Worm (Caenorhabditis elegans) whole organism, mixed stage, embryonic: ENCODE results near the gene Y75B12B.1.

Source experiments
- M03D4.4 ChIP-seq: sonication (generic microtip); optimal IDR thresholded peaks from 2 replicates; lab custom pipeline; 2017; ENCODE audit warnings: mild to moderate bottlenecking, missing genetic modification characterization, missing compliant biosample characterization
- bed-3 ChIP-seq: fragments of 200-800 bp; sonication (Bioruptor generic); optimal IDR thresholded peaks from 3 replicates; lab custom pipeline; 2018; ENCODE audit warnings: mild to moderate bottlenecking, missing genetic modification characterization, moderate library complexity, missing compliant biosample characterization
- ceh-39 ChIP-seq: fragments of 150-350 bp; optimal IDR thresholded peaks from 2 replicates; lab custom pipeline; 2014; ENCODE audit warnings: missing biosample characterization, missing genetic modification characterization
- ceh-43 ChIP-seq: fragments of 200-800 bp; sonication (Bioruptor generic); optimal IDR thresholded peaks from 2 replicates; lab custom pipeline; 2018; ENCODE audit warnings: mild to moderate bottlenecking, missing genetic modification characterization, moderate library complexity, missing compliant biosample characterization
- ceh-83 ChIP-seq: fragments of 200-800 bp; sonication (Bioruptor generic); optimal IDR thresholded peaks from 2 replicates; lab custom pipeline; 2018; ENCODE audit warnings: mild to moderate bottlenecking, missing genetic modification characterization, missing compliant biosample characterization
- cnd-1 ChIP-seq: fragments of 200-800 bp; sonication (Bioruptor generic); optimal IDR thresholded peaks from 2 replicates; lab custom pipeline; 2018; ENCODE audit warnings: mild to moderate bottlenecking, missing genetic modification characterization, missing compliant biosample characterization
- drap-1 ChIP-seq: fragments of 200-800 bp; sonication (Bioruptor generic); optimal IDR thresholded peaks from 3 replicates; lab custom pipeline; 2018; ENCODE audit warnings: mild to moderate bottlenecking, missing genetic modification characterization, missing compliant biosample characterization
- elt-1 ChIP-seq: sonication (generic microtip); optimal IDR thresholded peaks from 2 replicates; lab custom pipeline; 2017; ENCODE audit warnings: missing genetic modification characterization, mild to moderate bottlenecking, missing compliant biosample characterization, antibody characterized with exemption, moderate library complexity, borderline replicate concordance; ENCODE audit not compliant: insufficient read depth
- elt-3 ChIP-seq: fragments of 150-350 bp; optimal IDR thresholded peaks from 2 replicates; lab custom pipeline; 2014; ENCODE audit warnings: missing biosample characterization, missing genetic modification characterization
- flh-1 ChIP-seq: fragments of 200-800 bp; sonication (Bioruptor generic); optimal IDR thresholded peaks from 2 replicates; lab custom pipeline; 2018; ENCODE audit warnings: mild to moderate bottlenecking, missing genetic modification characterization, moderate library complexity, missing compliant biosample characterization
- ham-2 ChIP-seq: fragments of 200-800 bp; sonication (Bioruptor generic); optimal IDR thresholded peaks from 2 replicates; lab custom pipeline; 2018; ENCODE audit warnings: mild to moderate bottlenecking, missing genetic modification characterization, missing compliant biosample characterization
- hlh-1 ChIP-seq: fragments of 150-350 bp; optimal IDR thresholded peaks from 2 replicates; lab custom pipeline; 2014; ENCODE audit warnings: missing biosample characterization, missing genetic modification reagents, missing genetic modification characterization
- lin-13 ChIP-seq: fragments of 150-350 bp; optimal IDR thresholded peaks from 2 replicates; lab custom pipeline; 2014; ENCODE audit warnings: missing biosample characterization, missing genetic modification characterization
- lin-32 ChIP-seq: fragments of 200-800 bp; sonication (Bioruptor generic); optimal IDR thresholded peaks from 2 replicates; lab custom pipeline; 2018; ENCODE audit warnings: mild to moderate bottlenecking, missing genetic modification characterization, missing compliant biosample characterization
- lsy-2 ChIP-seq: fragments of 150-350 bp; optimal IDR thresholded peaks from 2 replicates; lab custom pipeline; 2014; ENCODE audit warnings: missing biosample characterization, missing genetic modification characterization
- mab-5 ChIP-seq: fragments of 150-350 bp; optimal IDR thresholded peaks from 2 replicates; lab custom pipeline; 2014; ENCODE audit warnings: missing biosample characterization, missing genetic modification characterization
- mep-1 ChIP-seq: fragments of 150-350 bp; optimal IDR thresholded peaks from 2 replicates; lab custom pipeline; 2017; ENCODE audit warnings: missing biosample characterization, missing genetic modification reagents, missing genetic modification characterization, inconsistent platforms
- mls-2 ChIP-seq: sonication (generic microtip); optimal IDR thresholded peaks from 2 replicates; lab custom pipeline; 2016; ENCODE audit warnings: mild to moderate bottlenecking, missing genetic modification characterization, moderate library complexity, missing compliant biosample characterization
- nhr-12 ChIP-seq: fragments of 150-350 bp; optimal IDR thresholded peaks from 2 replicates; lab custom pipeline; 2014; ENCODE audit warnings: missing biosample characterization, missing genetic modification characterization
- nhr-2 ChIP-seq: fragments of 150-350 bp; optimal IDR thresholded peaks from 2 replicates; lab custom pipeline; 2014; ENCODE audit warnings: missing biosample characterization, missing genetic modification characterization
- nhr-28 ChIP-seq: fragments of 150-350 bp; optimal IDR thresholded peaks from 2 replicates; lab custom pipeline; 2014; ENCODE audit warnings: missing biosample characterization, missing genetic modification characterization
- nhr-76 ChIP-seq: sonication (generic microtip); optimal IDR thresholded peaks from 2 replicates; lab custom pipeline; 2017; ENCODE audit warnings: missing biosample characterization, missing genetic modification characterization
- pha-4 ChIP-seq: fragments of 150-350 bp; optimal IDR thresholded peaks from 2 replicates; lab custom pipeline; 2018; ENCODE audit warnings: missing biosample characterization, missing genetic modification reagents, missing genetic modification characterization
- snpc-4 ChIP-seq: fragments of 150-350 bp; optimal IDR thresholded peaks from 2 replicates; lab custom pipeline; 2014; ENCODE audit warnings: missing biosample characterization, missing genetic modification characterization
- sptf-1 ChIP-seq: sonication (generic microtip); optimal IDR thresholded peaks from 2 replicates; lab custom pipeline; 2017; ENCODE audit warnings: mild to moderate bottlenecking, missing genetic modification characterization, moderate library complexity, missing compliant biosample characterization
- tbx-8 ChIP-seq: fragments of 200-800 bp; sonication (Bioruptor generic); optimal IDR thresholded peaks from 2 replicates; lab custom pipeline; 2018; ENCODE audit warnings: mild to moderate bottlenecking, missing genetic modification characterization, moderate library complexity, missing compliant biosample characterization
- unc-120 ChIP-seq: sonication (generic microtip); optimal IDR thresholded peaks from 2 replicates; lab custom pipeline; 2017; ENCODE audit warnings: missing genetic modification characterization, missing compliant biosample characterization; ENCODE audit not compliant: poor library complexity, severe bottlenecking
- unc-62 ChIP-seq: fragments of 150-350 bp; optimal IDR thresholded peaks from 2 replicates; lab custom pipeline; 2014; ENCODE audit warnings: missing biosample characterization, missing genetic modification reagents, missing genetic modification characterization
- zip-8 ChIP-seq: fragments of 150-350 bp; optimal IDR thresholded peaks from 2 replicates; lab custom pipeline; 2014; ENCODE audit warnings: missing biosample characterization, missing genetic modification characterization
- ztf-11 ChIP-seq: fragments of 150-350 bp; optimal IDR thresholded peaks from 2 replicates; lab custom pipeline; 2014; ENCODE audit warnings: missing biosample characterization, missing genetic modification characterization

Y75B12B.1 gene

ce11 chrV:15158691-15159090 is 25.8 kb upstream of the Y75B12B.1 start, which contains the start of gene str-45:
Gene str-45, plus strand, starts transcription at chrV:15158991.
- TF ChIP-seq ceh-83 (GFP tag; lab: Kevin White, UChicago), result no peak
- no peak for TF ChIP-seq sptf-1 (tag; lab: Kevin White, UChicago)
- TF ChIP-seq bed-3 (GFP tag; lab: Kevin White, UChicago), result no peak
- no peak for TF ChIP-seq ceh-43 (GFP tag; lab: Kevin White, UChicago)
- no peak for TF ChIP-seq ztf-11 (tag; lab: Kevin White, UChicago)
- no peak for TF ChIP-seq hlh-1 (tag; lab: Kevin White, UChicago)
- no peak for TF ChIP-seq mls-2 (tag; lab: Kevin White, UChicago)
- no peak for TF ChIP-seq nhr-12 (tag; lab: Kevin White, UChicago)
- TF ChIP-seq lsy-2 (tag; lab: Kevin White, UChicago), result no peak
- TF ChIP-seq mep-1, result no peak
- no peak for TF ChIP-seq ham-2 (GFP tag; lab: Kevin White, UChicago)
- TF ChIP-seq nhr-28 (tag; lab: Kevin White, UChicago), result no peak

ce11 chrV:15162697-15163096 is 21.8 kb upstream of the Y75B12B.1 start, which contains the start of gene srz-11:
Gene srz-11, plus strand, starts transcription at chrV:15163082.
- no peak for TF ChIP-seq flh-1 (GFP tag; lab: Kevin White, UChicago)
- TF ChIP-seq nhr-76 (tag; lab: Kevin White, UChicago), result no peak
- TF ChIP-seq nhr-12 (tag; lab: Kevin White, UChicago), result no peak
- TF ChIP-seq sptf-1 (tag; lab: Kevin White, UChicago), result no peak
- no peak for TF ChIP-seq elt-3 (tag; lab: Kevin White, UChicago)
- no peak for TF ChIP-seq drap-1 (GFP tag; lab: Kevin White, UChicago)
- TF ChIP-seq mls-2 (tag; lab: Kevin White, UChicago), result no peak
- no peak for TF ChIP-seq tbx-8 (GFP tag; lab: Kevin White, UChicago)
- TF ChIP-seq mep-1, result no peak
- TF ChIP-seq lin-32 (GFP tag; lab: Kevin White, UChicago), result no peak
- no peak for TF ChIP-seq zip-8 (tag; lab: Kevin White, UChicago)
- no peak for TF ChIP-seq M03D4.4 (tag; lab: Kevin White, UChicago)
- TF ChIP-seq hlh-1 (tag; lab: Kevin White, UChicago), result no peak
- no peak for TF ChIP-seq cnd-1 (tag; lab: Kevin White, UChicago)
- no peak for TF ChIP-seq ceh-39 (tag; lab: Kevin White, UChicago)
- no peak for TF ChIP-seq bed-3 (GFP tag; lab: Kevin White, UChicago)
- TF ChIP-seq ztf-11 (tag; lab: Kevin White, UChicago), result no peak

DNA sequence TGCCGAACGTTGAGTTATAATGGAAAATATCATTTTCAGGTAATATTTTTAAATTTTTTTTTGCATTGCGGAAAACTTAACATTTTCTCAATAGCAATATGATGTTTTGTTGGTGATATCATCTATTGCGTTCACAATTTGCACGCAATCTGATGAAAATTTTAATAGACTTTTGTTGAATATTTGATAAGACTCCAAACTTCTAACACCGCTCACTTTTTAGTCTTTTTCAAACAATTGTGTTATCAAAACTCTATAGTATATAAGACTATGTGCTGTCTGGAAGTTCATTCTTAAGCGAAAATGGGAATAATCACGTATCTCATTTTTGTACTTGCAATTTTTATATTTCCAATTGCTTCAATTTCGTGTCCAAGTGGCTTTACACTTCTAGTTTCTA is 9.0 kb upstream of the Y75B12B.1 start, which contains the start of gene clec-47:
Gene clec-47 (plus strand): TSS at position 301 of the 400 bp plus-strand sequence.
- TF ChIP-seq elt-3 (tag; lab: Kevin White, UChicago), result no peak
- TF ChIP-seq ztf-11 (tag; lab: Kevin White, UChicago), result no peak
- no peak for TF ChIP-seq unc-62 (GFP tag; lab: Kevin White, UChicago)
- TF ChIP-seq pha-4 (tag; lab: Kevin White, UChicago), result no peak
- TF ChIP-seq ceh-43 (GFP tag; lab: Kevin White, UChicago), result no peak
- TF ChIP-seq mab-5 (tag; lab: Kevin White, UChicago), result no peak

ce11 chrV:15179757-15180156 is 4.7 kb upstream of the Y75B12B.1 start, which contains the start of gene T09F5.10:
Gene T09F5.10, plus strand, starts transcription at chrV:15180057.
- TF ChIP-seq ceh-39 (tag; lab: Kevin White, UChicago) (no peak), lin-32 (GFP tag; lab: Kevin White, UChicago) (no peak), flh-1 (GFP tag; lab: Kevin White, UChicago) (no peak), nhr-12 (tag; lab: Kevin White, UChicago) (no peak), elt-1 (tag; lab: Kevin White, UChicago) (no peak), pha-4 (tag; lab: Kevin White, UChicago) (no peak), unc-62 (GFP tag; lab: Kevin White, UChicago) (no peak)

DNA sequence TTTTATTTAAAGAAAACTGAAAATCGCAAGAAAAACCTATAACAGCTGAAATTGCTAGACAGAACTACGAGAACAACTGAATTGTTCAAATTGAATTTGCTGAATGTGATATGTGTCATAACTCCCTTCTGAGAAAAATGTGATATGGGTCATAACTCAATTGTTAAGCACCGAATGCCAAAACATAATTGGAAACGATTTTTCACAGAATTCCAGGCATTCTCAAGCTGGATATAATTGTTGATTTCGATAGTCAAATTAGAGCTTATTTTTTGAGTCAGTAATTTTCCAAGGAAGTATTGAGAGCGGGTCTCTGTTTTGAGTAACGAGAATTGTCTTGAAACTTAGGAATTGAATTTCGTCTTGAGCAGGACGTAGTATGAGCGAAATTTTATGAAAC is 2.6 kb upstream of the Y75B12B.1 start:
- no peak for TF ChIP-seq ceh-43 (GFP tag; lab: Kevin White, UChicago)
- no peak for TF ChIP-seq ceh-83 (GFP tag; lab: Kevin White, UChicago)
- TF ChIP-seq unc-120 (tag; lab: Kevin White, UChicago), result no peak

ce11 chrV:15182407-15182806 is 2.1 kb upstream of the Y75B12B.1 start, which contains the start of gene fbxa-84:
Gene fbxa-84, plus strand, starts transcription at chrV:15182440.
- TF ChIP-seq ztf-11 (tag; lab: Kevin White, UChicago), result no peak
- no peak for TF ChIP-seq unc-120 (tag; lab: Kevin White, UChicago)
- TF ChIP-seq hlh-1 (tag; lab: Kevin White, UChicago), result no peak
- no peak for TF ChIP-seq nhr-12 (tag; lab: Kevin White, UChicago)
- TF ChIP-seq pha-4 (tag; lab: Kevin White, UChicago), result no peak
- TF ChIP-seq snpc-4 (tag; lab: Kevin White, UChicago), result no peak
- TF ChIP-seq unc-62 (GFP tag; lab: Kevin White, UChicago), result no peak
- no peak for TF ChIP-seq mab-5 (tag; lab: Kevin White, UChicago)
- TF ChIP-seq nhr-76 (tag; lab: Kevin White, UChicago), result no peak
- TF ChIP-seq lin-13, result no peak
- TF ChIP-seq ceh-39 (tag; lab: Kevin White, UChicago), result no peak
- no peak for TF ChIP-seq ceh-43 (GFP tag; lab: Kevin White, UChicago)
- TF ChIP-seq lin-32 (GFP tag; lab: Kevin White, UChicago), result no peak
- no peak for TF ChIP-seq flh-1 (GFP tag; lab: Kevin White, UChicago)
- TF ChIP-seq tbx-8 (GFP tag; lab: Kevin White, UChicago), result no peak
- TF ChIP-seq nhr-2 (tag; lab: Kevin White, UChicago), result no peak
- no peak for TF ChIP-seq ceh-83 (GFP tag; lab: Kevin White, UChicago)
